Worm (Caenorhabditis elegans) whole organism, L1 larva: Measurements from ENCODE around the gene F14F7.4.

Source experiments
- C04F5.9 ChIP-seq: sonication (generic microtip); optimal IDR thresholded peaks from 2 replicates; lab custom pipeline; 2016; ENCODE audit warnings: missing genetic modification characterization, missing compliant biosample characterization
- C16A3.4 ChIP-seq: fragments of 150-350 bp; optimal IDR thresholded peaks from 2 replicates; lab custom pipeline; 2014; ENCODE audit warnings: missing biosample characterization, missing genetic modification characterization
- Y116A8C.19 ChIP-seq: sonication (generic microtip); optimal IDR thresholded peaks from 2 replicates; lab custom pipeline; 2016; ENCODE audit warnings: missing compliant biosample characterization, missing genetic modification characterization, borderline replicate concordance
- ceh-8 ChIP-seq: fragments of 200-800 bp; sonication (Bioruptor generic); optimal IDR thresholded peaks from 2 replicates; lab custom pipeline; 2018; ENCODE audit warnings: mild to moderate bottlenecking, missing genetic modification characterization, moderate library complexity, missing compliant biosample characterization
- ces-1 ChIP-seq: fragments of 150-350 bp; optimal IDR thresholded peaks from 2 replicates; lab custom pipeline; 2014; ENCODE audit warnings: missing biosample characterization, missing genetic modification reagents, missing genetic modification characterization
- dsc-1 ChIP-seq: sonication (generic microtip); optimal IDR thresholded peaks from 2 replicates; lab custom pipeline; 2016; ENCODE audit warnings: mild to moderate bottlenecking, missing genetic modification characterization, missing compliant biosample characterization
- efl-1 ChIP-seq, 4 experiments: fragments of 150-350 bp; optimal IDR thresholded peaks in 3 of 4; peaks in 1 of 4; 1 replicate in 1 of 4; 2 replicates in 3 of 4; lab custom pipeline; 2014; ENCODE audit warnings: missing biosample characterization in 2 of 4, missing genetic modification characterization in 2 of 4, missing genetic modification reagents in 2 of 4
- elt-2 ChIP-seq: sonication (generic microtip); optimal IDR thresholded peaks from 2 replicates; lab custom pipeline; 2016; ENCODE audit warnings: missing genetic modification characterization, mild to moderate bottlenecking, inconsistent platforms, missing compliant biosample characterization, missing genetic modification reagents
- ets-5 ChIP-seq: fragments of 200-800 bp; sonication (Bioruptor generic); IDR thresholded peaks from 2 replicates; pipeline ENCODE4 v1.3.6; 2022; ENCODE audit warnings: missing genetic modification characterization, missing compliant biosample characterization
- fkh-10 ChIP-seq: sonication (generic microtip); optimal IDR thresholded peaks from 2 replicates; lab custom pipeline; 2017; ENCODE audit warnings: missing biosample characterization, missing genetic modification reagents, missing genetic modification characterization
- fos-1 ChIP-seq: fragments of 150-350 bp; optimal IDR thresholded peaks from 2 replicates; lab custom pipeline; 2014; ENCODE audit warnings: missing biosample characterization, missing genetic modification characterization
- grh-1 ChIP-seq: fragments of 200-800 bp; sonication (Bioruptor generic); IDR thresholded peaks from 2 replicates; pipeline ENCODE4 v1.3.6; 2022; ENCODE audit warnings: missing genetic modification reagents, missing genetic modification characterization, missing compliant biosample characterization
- hlh-17 ChIP-seq: fragments of 200-800 bp; sonication (Bioruptor generic); optimal IDR thresholded peaks from 2 replicates; lab custom pipeline; 2018; ENCODE audit warnings: missing genetic modification characterization, mild to moderate bottlenecking, missing compliant biosample characterization, moderate library complexity, borderline replicate concordance
- hpl-2 ChIP-seq: fragments of 150-350 bp; optimal IDR thresholded peaks from 2 replicates; lab custom pipeline; 2014; ENCODE audit warnings: missing biosample characterization, missing genetic modification reagents, missing genetic modification characterization
- jun-1 ChIP-seq: fragments of 150-350 bp; optimal IDR thresholded peaks from 2 replicates; lab custom pipeline; 2014; ENCODE audit warnings: missing biosample characterization, missing genetic modification reagents, missing genetic modification characterization
- lin-13 ChIP-seq: fragments of 150-350 bp; optimal IDR thresholded peaks from 2 replicates; lab custom pipeline; 2014; ENCODE audit warnings: missing biosample characterization, missing genetic modification reagents, missing genetic modification characterization
- lin-14 ChIP-seq: fragments of 200-800 bp; sonication (Bioruptor generic); optimal IDR thresholded peaks from 2 replicates; lab custom pipeline; 2018; ENCODE audit warnings: mild to moderate bottlenecking, missing genetic modification characterization, moderate library complexity, missing compliant biosample characterization
- lin-39 ChIP-seq: fragments of 150-350 bp; optimal IDR thresholded peaks from 2 replicates; lab custom pipeline; 2014; ENCODE audit warnings: missing biosample characterization, missing genetic modification reagents, missing genetic modification characterization
- lir-3 ChIP-seq: sonication (generic microtip); optimal IDR thresholded peaks from 2 replicates; lab custom pipeline; 2016; ENCODE audit warnings: mild to moderate bottlenecking, missing genetic modification characterization, moderate library complexity, missing compliant biosample characterization; ENCODE audit not compliant: poor library complexity
- mdl-1 ChIP-seq, 2 experiments: fragments of 150-350 bp; optimal IDR thresholded peaks; 2 replicates each; lab custom pipeline; 2014 to 2017; ENCODE audit warnings: missing biosample characterization in 2 of 2, missing genetic modification characterization in 2 of 2, inconsistent platforms in 1 of 2
- nhr-11 ChIP-seq: fragments of 150-350 bp; optimal IDR thresholded peaks from 2 replicates; lab custom pipeline; 2014; ENCODE audit warnings: missing biosample characterization, missing genetic modification characterization
- nhr-28 ChIP-seq: fragments of 150-350 bp; optimal IDR thresholded peaks from 2 replicates; lab custom pipeline; 2014; ENCODE audit warnings: missing biosample characterization, missing genetic modification characterization
- nhr-77 ChIP-seq: fragments of 150-350 bp; optimal IDR thresholded peaks from 2 replicates; lab custom pipeline; 2014; ENCODE audit warnings: missing biosample characterization, missing genetic modification characterization
- nhr-85 ChIP-seq: sonication (generic microtip); peaks from one replicate; lab custom pipeline; 2016; ENCODE audit warnings: missing genetic modification characterization, inconsistent platforms, missing compliant biosample characterization
- pag-3 ChIP-seq: sonication (generic microtip); optimal IDR thresholded peaks from 2 replicates; lab custom pipeline; 2017; ENCODE audit warnings: missing genetic modification characterization, mild to moderate bottlenecking, missing compliant biosample characterization, antibody characterized with exemption, borderline replicate concordance; ENCODE audit not compliant: insufficient read depth
- rnt-1 ChIP-seq: sonication (generic microtip); optimal IDR thresholded peaks from 2 replicates; lab custom pipeline; 2016; ENCODE audit warnings: mild to moderate bottlenecking, missing genetic modification characterization, moderate library complexity, missing compliant biosample characterization
- snu-23 ChIP-seq: sonication (generic microtip); optimal IDR thresholded peaks from 2 replicates; lab custom pipeline; 2016; ENCODE audit warnings: missing genetic modification characterization, missing compliant biosample characterization
- sox-4 ChIP-seq: sonication (generic microtip); optimal IDR thresholded peaks from 2 replicates; lab custom pipeline; 2016; ENCODE audit warnings: missing genetic modification characterization, missing compliant biosample characterization
- unc-130 ChIP-seq: fragments of 150-350 bp; optimal IDR thresholded peaks from 2 replicates; lab custom pipeline; 2017; ENCODE audit warnings: missing biosample characterization, missing genetic modification characterization, inconsistent platforms
- unc-86 ChIP-seq: sonication (generic microtip); optimal IDR thresholded peaks from 2 replicates; lab custom pipeline; 2016; ENCODE audit warnings: missing genetic modification characterization, missing compliant biosample characterization
- zag-1 ChIP-seq: fragments of 150-350 bp; optimal IDR thresholded peaks from 2 replicates; lab custom pipeline; 2014; ENCODE audit warnings: missing biosample characterization, missing genetic modification characterization
- ztf-11 ChIP-seq, 2 experiments: sonication (generic microtip); optimal IDR thresholded peaks; 2 replicates each; lab custom pipeline; 2016 to 2017; ENCODE audit warnings: missing genetic modification characterization in 2 of 2, missing biosample characterization in 1 of 2, missing compliant biosample characterization in 1 of 2

The F14F7.4 gene

DNA sequence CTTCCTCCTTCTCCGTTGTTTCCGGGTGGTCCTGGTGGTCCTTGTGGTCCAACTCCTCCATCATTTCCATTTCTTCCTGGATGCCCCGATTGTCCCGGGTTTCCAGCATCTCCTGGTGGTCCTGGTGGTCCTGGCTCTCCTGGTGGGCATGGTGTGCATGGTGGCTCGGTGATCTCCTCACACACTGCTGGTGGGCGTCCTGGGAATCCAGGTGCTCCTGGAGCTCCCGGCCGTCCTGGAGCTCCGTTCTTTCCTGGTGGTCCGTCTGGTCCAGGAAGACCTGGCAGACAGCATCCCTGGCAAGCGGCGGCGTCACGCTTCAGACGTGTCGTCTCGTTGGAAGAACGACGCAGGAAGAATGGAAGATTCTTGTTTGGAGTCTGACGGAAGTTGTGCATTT is 36.5 kb downstream of the F14F7.4 start:
- TF ChIP-seq snu-23 (GFP tag; lab: Kevin White, UChicago) (no peak), efl-1 (optimal IDR thresholded peaks at IDR 0.05; lab: Kevin White, UChicago) (no peak), efl-1 (GFP tag; optimal IDR thresholded peaks at IDR 0.05 in 1 of 2; lab: Kevin White, UChicago) (peak in 1 of 2 experiments; percentile 58)

DNA sequence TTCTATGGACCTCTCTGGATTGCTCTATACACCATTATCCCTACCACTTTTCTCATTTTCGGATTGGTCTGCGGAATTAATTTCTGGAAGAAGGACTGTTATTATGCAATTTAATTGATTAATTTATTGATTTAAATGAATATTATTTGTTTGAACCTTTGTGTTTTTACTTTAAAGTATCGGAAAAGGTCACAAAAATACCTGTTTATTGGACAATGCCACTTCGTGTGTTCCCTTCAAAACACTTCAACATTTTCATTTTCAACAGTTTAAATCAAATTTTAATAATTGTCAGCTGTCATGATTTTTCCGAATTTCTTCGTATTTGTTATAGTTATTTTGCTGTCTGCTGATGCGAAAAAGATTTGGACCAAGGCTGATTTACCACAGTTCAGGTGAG is 38.5 kb downstream of the F14F7.4 start, which contains the start of gene ZK1010.12:
Gene ZK1010.12 (plus strand): TSS at position 301 of the 400 bp plus-strand sequence.
- TF ChIP-seq snu-23 (GFP tag; lab: Kevin White, UChicago) (no peak), C04F5.9 (tag; lab: Kevin White, UChicago) (no peak), nhr-11 (tag; lab: Kevin White, UChicago) (no peak), hpl-2 (GFP tag; lab: Kevin White, UChicago) (no peak), pag-3 (tag; lab: Kevin White, UChicago) (no peak), jun-1 (tag; lab: Kevin White, UChicago) (no peak), Y116A8C.19 (no peak), elt-2 (tag; lab: Kevin White, UChicago) (no peak), dsc-1 (tag; lab: Kevin White, UChicago) (no peak), rnt-1 (tag; lab: Kevin White, UChicago) (no peak), ztf-11 (tag; optimal IDR thresholded peaks at IDR 0.05; lab: Kevin White, UChicago) (no peak), fos-1 (tag; lab: Kevin White, UChicago) (no peak), zag-1 (tag; lab: Kevin White, UChicago) (no peak)

DNA sequence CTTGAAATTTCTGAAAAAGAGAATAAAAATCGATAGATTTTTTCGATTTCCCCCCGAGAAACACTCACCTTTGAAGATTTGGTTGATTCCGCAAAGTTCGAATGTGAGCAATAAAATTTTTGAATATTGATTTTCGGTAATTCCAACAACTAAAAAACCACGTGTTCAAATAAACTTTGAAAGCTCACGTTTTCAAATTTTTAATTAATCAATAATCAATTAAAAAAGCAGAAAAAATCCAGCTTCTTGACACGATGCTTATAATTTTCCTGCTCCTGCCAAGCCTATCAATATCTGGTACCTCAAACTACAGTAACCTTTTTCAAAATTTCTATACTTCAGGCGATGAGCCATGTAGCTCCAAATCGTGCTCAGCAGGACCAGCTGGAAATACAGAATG is 42.1 kb downstream of the F14F7.4 start, which contains the start of gene ZK1010.5:
Gene ZK1010.5 (minus strand): TSS at position 101 of the 400 bp plus-strand sequence.
- TF ChIP-seq nhr-85 (tag; lab: Kevin White, UChicago) (no peak), lir-3 (tag; lab: Kevin White, UChicago) (no peak), ceh-8 (GFP tag; lab: Kevin White, UChicago) (no peak), unc-130 (tag; lab: Kevin White, UChicago) (no peak)

DNA sequence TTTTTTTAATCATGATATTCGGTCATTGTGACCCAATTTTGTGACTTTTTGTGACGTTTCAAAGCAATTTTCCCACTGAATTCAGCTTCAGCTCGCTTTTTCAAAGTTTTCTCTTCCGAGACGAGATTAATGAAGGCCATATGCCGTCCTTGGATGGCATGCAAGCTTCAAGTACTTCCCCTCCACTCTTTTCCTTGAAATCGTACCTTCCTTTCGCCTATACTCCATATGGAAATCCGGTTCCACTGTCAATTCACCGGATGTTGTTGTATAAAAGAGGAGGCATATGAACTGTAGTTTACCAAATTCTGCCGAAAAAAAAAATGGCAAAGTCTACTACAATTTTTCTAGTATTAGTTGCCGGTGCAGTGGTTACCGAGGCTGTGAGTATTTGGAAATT is 48.7 kb downstream of the F14F7.4 start, which contains the start of gene ZK1010.4:
Gene ZK1010.4 (plus strand): TSS at position 301 of the 400 bp plus-strand sequence.
- no peak for TF ChIP-seq nhr-77
- no peak for TF ChIP-seq ceh-8 (GFP tag; lab: Kevin White, UChicago)
- TF ChIP-seq unc-86 (tag; lab: Kevin White, UChicago), result no peak
- no peak for TF ChIP-seq C16A3.4 (tag; lab: Kevin White, UChicago)
- no peak for TF ChIP-seq dsc-1 (tag; lab: Kevin White, UChicago)
- no peak for TF ChIP-seq lir-3 (tag; lab: Kevin White, UChicago)
- TF ChIP-seq lin-13 (GFP tag; lab: Kevin White, UChicago), result no peak
- TF ChIP-seq ces-1 (GFP tag; lab: Kevin White, UChicago), result no peak
- no peak for TF ChIP-seq grh-1 (GFP tag; lab: Robert Waterston, UW)
- TF ChIP-seq ets-5 (GFP tag; lab: Robert Waterston, UW), result no peak
- no peak for TF ChIP-seq C04F5.9 (tag; lab: Kevin White, UChicago)
- no peak for TF ChIP-seq ztf-11 (tag; optimal IDR thresholded peaks at IDR 0.05; lab: Kevin White, UChicago)
- no peak for TF ChIP-seq fkh-10 (GFP tag; lab: Kevin White, UChicago)
- no peak for TF ChIP-seq lin-14 (GFP tag; lab: Kevin White, UChicago)
- no peak for TF ChIP-seq lin-39
- no peak for TF ChIP-seq hlh-17 (GFP tag; lab: Kevin White, UChicago)
- no peak for TF ChIP-seq nhr-28 (tag; lab: Kevin White, UChicago)
- no peak for TF ChIP-seq mdl-1 (tag; optimal IDR thresholded peaks at IDR 0.05; lab: Kevin White, UChicago)
- TF ChIP-seq hpl-2 (GFP tag; lab: Kevin White, UChicago), result no peak
- TF ChIP-seq sox-4 (tag; lab: Kevin White, UChicago), result no peak
